Worm (Caenorhabditis elegans): ENCODE results near the gene F48E8.8.

ce11 chrIII:5478011-5478410, 28.4 kb upstream of the F48E8.8 start, which contains the start of gene R02F2.10:
- no peak for TF ChIP-seq sea-2 (GFP tag; optimal IDR thresholded peaks at IDR 0.05)
- TF ChIP-seq unc-62 (GFP tag; optimal IDR thresholded peaks at IDR 0.05): no peak
- TF ChIP-seq elt-3 (tag; optimal IDR thresholded peaks at IDR 0.05): no peak

Measured in whole organism, L3 larva.